Fruit fly (Drosophila melanogaster): Measurements from ENCODE around the gene ppan.

ppan gene

DNA sequence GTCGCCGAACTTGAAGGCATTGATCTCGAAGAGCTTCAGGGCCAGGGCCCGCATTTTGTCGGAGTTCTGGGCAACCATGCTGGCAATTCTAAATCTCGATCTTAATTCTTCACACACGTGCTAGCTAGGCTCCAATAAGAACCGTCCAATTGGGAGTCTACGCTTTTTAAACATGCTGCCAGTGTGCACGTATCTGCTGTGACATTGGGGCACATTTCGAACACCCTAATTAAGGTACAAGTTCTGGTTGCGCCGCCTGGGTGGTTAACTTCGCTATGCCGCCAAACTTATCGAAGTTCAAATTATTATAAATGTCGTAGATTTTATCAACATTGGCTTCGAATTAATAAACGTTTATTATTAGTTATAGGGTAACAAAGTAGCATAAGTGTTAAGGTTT lies 42.9 kb upstream of the ppan start, which contains the start of gene r-l (continued):
- TF ChIP-seq nau (GFP tag; optimal IDR thresholded peaks at IDR 0.05): no peak
- peak; percentile 83 for TF ChIP-seq CG1603 (tag; optimal IDR thresholded peaks at IDR 0.05)
- TF ChIP-seq CG9609 (GFP tag; optimal IDR thresholded peaks at IDR 0.05): no peak
- TF ChIP-seq CG11093 (GFP tag; IDR thresholded peaks at IDR 0.05): no peak
- peak; percentile 19; the same call in 1 of the 3 replicates for TF ChIP-seq HLH4C (GFP tag; IDR thresholded peaks at IDR 0.05; ENCODE audit: partially characterized antibody)
- no peak for TF ChIP-seq Antp (GFP tag; optimal IDR thresholded peaks at IDR 0.05)
- peak; percentile 95 for TF ChIP-seq CG17186 (GFP tag; optimal IDR thresholded peaks at IDR 0.05)
- TF ChIP-seq CG13123 (GFP tag; optimal IDR thresholded peaks at IDR 0.05): no peak
- no peak for TF ChIP-seq Blimp-1 (GFP tag; optimal IDR thresholded peaks at IDR 0.05)
- peak; percentile 27 for TF ChIP-seq Fer1 (GFP tag; optimal IDR thresholded peaks at IDR 0.05)
- TF ChIP-seq amos (GFP tag; IDR thresholded peaks at IDR 0.05; ENCODE audit: partially characterized antibody): peak; percentile 55; the same call in 1 of the 2 replicates
- no peak for TF ChIP-seq CG8359 (GFP tag; optimal IDR thresholded peaks at IDR 0.05; ENCODE audit: borderline replicate concordance)
- no peak for TF ChIP-seq al (GFP tag; IDR thresholded peaks at IDR 0.05)
- no peak for TF ChIP-seq wek (GFP tag; optimal IDR thresholded peaks at IDR 0.05)
- no peak for TF ChIP-seq CG5245 (GFP tag; optimal IDR thresholded peaks at IDR 0.05)
- TF ChIP-seq CkIIα-i1 (GFP tag; IDR thresholded peaks at IDR 0.05): no peak
- TF ChIP-seq sd (tag; optimal IDR thresholded peaks at IDR 0.05): peak; percentile 20
- no peak for TF ChIP-seq pros (GFP tag; optimal IDR thresholded peaks at IDR 0.05)
- no peak for TF ChIP-seq crp (GFP tag; optimal IDR thresholded peaks at IDR 0.05)
- TF ChIP-seq usp (GFP tag; optimal IDR thresholded peaks at IDR 0.05): no peak
- peak; percentile 72 for TF ChIP-seq HmgD (GFP tag; optimal IDR thresholded peaks at IDR 0.05)
- TF ChIP-seq dan (GFP tag; IDR thresholded peaks at IDR 0.05): no peak
- peak; percentile 86 for TF ChIP-seq HmgZ (tag; optimal IDR thresholded peaks at IDR 0.05)
- TF ChIP-seq CG2889 (GFP tag; IDR thresholded peaks at IDR 0.05): no peak
- peak; percentile 37 for TF ChIP-seq CG17829 (tag; optimal IDR thresholded peaks at IDR 0.05)
- TF ChIP-seq lov (optimal IDR thresholded peaks at IDR 0.05): no peak
- TF ChIP-seq lov (GFP tag; IDR thresholded peaks at IDR 0.05): no peak
- no peak for TF ChIP-seq CG14667 (GFP tag; IDR thresholded peaks at IDR 0.05)
- no peak for TF ChIP-seq aop (GFP tag; IDR thresholded peaks at IDR 0.05)
- peak; percentile 20 for TF ChIP-seq Nf-YB (GFP tag; optimal IDR thresholded peaks at IDR 0.05)
- no peak for TF ChIP-seq CG6272 (GFP tag; IDR thresholded peaks at IDR 0.05)
- peak; percentile 69 for TF ChIP-seq CG13624 (GFP tag; optimal IDR thresholded peaks at IDR 0.05)
- TF ChIP-seq jigr1 (GFP tag; IDR thresholded peaks at IDR 0.05): no peak
- TF ChIP-seq da (GFP tag; optimal IDR thresholded peaks at IDR 0.05): no peak
- no peak for TF ChIP-seq scrt (GFP tag; optimal IDR thresholded peaks at IDR 0.05)
- peak; percentile 64; the same call in 1 of the 2 replicates for TF ChIP-seq CG13287 (GFP tag; IDR thresholded peaks at IDR 0.05; ENCODE audit: partially characterized antibody)
- no peak for TF ChIP-seq CG31224 (GFP tag; IDR thresholded peaks at IDR 0.05)
- no peak for TF ChIP-seq lola (GFP tag; optimal IDR thresholded peaks at IDR 0.05)
- TF ChIP-seq CG15073 (GFP tag; optimal IDR thresholded peaks at IDR 0.05): no peak
- TF ChIP-seq CG7786 (GFP tag; optimal IDR thresholded peaks at IDR 0.05): no peak
- no peak for TF ChIP-seq pho (GFP tag; optimal IDR thresholded peaks at IDR 0.05)
- peak; percentile 0 for TF ChIP-seq CG34376 (GFP tag; optimal IDR thresholded peaks at IDR 0.05)
- peak; percentile 43; the same call in 2 of the 3 replicates for TF ChIP-seq CG6791 (GFP tag; IDR thresholded peaks at IDR 0.05; ENCODE audit: partially characterized antibody)
- no peak for TF ChIP-seq unpg (GFP tag; optimal IDR thresholded peaks at IDR 0.05)
- TF ChIP-seq pum (GFP tag; optimal IDR thresholded peaks at IDR 0.05): no peak
- TF ChIP-seq CG7556 (GFP tag; optimal IDR thresholded peaks at IDR 0.05): no peak
- no peak for TF ChIP-seq ac (GFP tag; optimal IDR thresholded peaks at IDR 0.05)
- TF ChIP-seq inv (GFP tag; IDR thresholded peaks at IDR 0.05; ENCODE audit: partially characterized antibody): no peak
- peak; percentile 59 for TF ChIP-seq CG33213 (GFP tag; optimal IDR thresholded peaks at IDR 0.05)
- peak; percentile 93 for TF ChIP-seq CG9797 (GFP tag; optimal IDR thresholded peaks at IDR 0.05)
- no peak for TF ChIP-seq emc (GFP tag; optimal IDR thresholded peaks at IDR 0.05)
